Fruit fly (Drosophila melanogaster) S2 (cell line): ENCODE measurements around the gene tex.

Experiments
- CG8478 ChIP-seq: fragments of >200 bp; optimal IDR thresholded peaks from 2 replicates; lab custom pipeline; 2018
- CTCF ChIP-seq, 2 experiments: fragments of >200 bp; optimal IDR thresholded peaks; 2 replicates each; lab custom pipeline; 2018

- TF ChIP-seq CG8478 (no peak), CTCF (optimal IDR thresholded peaks at IDR 0.05; lab: Kevin White, UChicago) (peak; percentile 48 to 60)
Measured at dm6 chr3R:8316344-8317105, 8.1 kb upstream of the tex start, which contains the start of gene Coq2.
